Worm (Caenorhabditis elegans): ENCODE measurements around the gene R02D5.10.

- no peak for TF ChIP-seq ceh-45 (GFP tag; IDR thresholded peaks at IDR 0.05)
- TF ChIP-seq elt-2 (tag; optimal IDR thresholded peaks at IDR 0.05): no peak
- no peak for TF ChIP-seq ceh-6 (GFP tag; optimal IDR thresholded peaks at IDR 0.05)
- TF ChIP-seq eyg-1 (tag; optimal IDR thresholded peaks at IDR 0.05): no peak
- no peak for TF ChIP-seq pros-1 (tag; optimal IDR thresholded peaks at IDR 0.05)
- no peak for TF ChIP-seq lim-6 (tag; optimal IDR thresholded peaks at IDR 0.05)
- TF ChIP-seq tbx-7 (tag; optimal IDR thresholded peaks at IDR 0.05): no peak
- no peak for TF ChIP-seq lin-11 (tag; optimal IDR thresholded peaks at IDR 0.05)
- no peak for TF ChIP-seq ama-1 (optimal IDR thresholded peaks at IDR 0.05)
These were observed 45.1 kb downstream of the R02D5.10 start for ce11 chrV:14527210-14527609.

Measured in whole organism, late embryonic.